Worm (Caenorhabditis elegans) whole organism, young adult: ENCODE measurements around the gene tmem-17.
A peak's percentile ranks its signal among the peaks of the same experiment; 100 is the strongest.

ENCODE experiments used
- B0261.1 ChIP-seq: sonication (generic microtip); optimal IDR thresholded peaks from 2 replicates; lab custom pipeline; 2016; ENCODE audit warnings: mild to moderate bottlenecking, missing genetic modification characterization, moderate library complexity, missing compliant biosample characterization
- C06A6.2 ChIP-seq: fragments of 200-800 bp; sonication (Bioruptor generic); conservative IDR thresholded peaks from 2 replicates; pipeline ENCODE4 v1.3.6; 2022; ENCODE audit warnings: missing genetic modification characterization, missing compliant biosample characterization
- D2030.7 ChIP-seq: fragments of 200-800 bp; sonication (Bioruptor generic); IDR thresholded peaks from 2 replicates; pipeline ENCODE4 v1.3.6; 2022; ENCODE audit warnings: missing genetic modification reagents, missing genetic modification characterization, missing compliant biosample characterization
- F22D6.2 ChIP-seq: sonication (generic microtip); optimal IDR thresholded peaks from 2 replicates; lab custom pipeline; 2016; ENCODE audit warnings: mild to moderate bottlenecking, missing genetic modification characterization, missing compliant biosample characterization
- F49E8.2 ChIP-seq: sonication (generic microtip); optimal IDR thresholded peaks from 3 replicates; lab custom pipeline; 2017; ENCODE audit warnings: missing genetic modification characterization, mild to moderate bottlenecking, missing compliant biosample characterization, antibody characterized with exemption, moderate library complexity; ENCODE audit not compliant: insufficient read depth
- F57C9.4 ChIP-seq: sonication (generic microtip); optimal IDR thresholded peaks from 2 replicates; lab custom pipeline; 2017; ENCODE audit warnings: mild to moderate bottlenecking, missing genetic modification characterization, missing compliant biosample characterization
- Y95B8A.8 ChIP-seq: fragments of 200-800 bp; sonication (Bioruptor generic); IDR thresholded peaks from 2 replicates; pipeline ENCODE4 v1.3.6; 2022; ENCODE audit warnings: missing genetic modification reagents, missing genetic modification characterization, missing compliant biosample characterization
- ama-1 ChIP-seq, 3 experiments: fragments of 150-350 bp in 1 of 3; sonication (generic microtip) in 2 of 3; optimal IDR thresholded peaks; 2 replicates each; lab custom pipeline; 2014 to 2018; ENCODE audit warnings: missing biosample characterization in 2 of 3, missing genetic modification characterization in 2 of 3, missing genetic modification reagents in 2 of 3
- atf-7 ChIP-seq: sonication (generic microtip); optimal IDR thresholded peaks from 2 replicates; lab custom pipeline; 2017; ENCODE audit warnings: mild to moderate bottlenecking, missing genetic modification characterization, missing compliant biosample characterization
- attf-5 ChIP-seq: fragments of 200-800 bp; sonication (Bioruptor generic); optimal IDR thresholded peaks from 2 replicates; lab custom pipeline; 2018; ENCODE audit warnings: mild to moderate bottlenecking, missing genetic modification characterization, missing compliant biosample characterization
- cebp-1 ChIP-seq, 2 experiments: fragments of 200-800 bp in 1 of 2; sonication (Bioruptor generic) in 1 of 2; sonication (generic microtip) in 1 of 2; IDR thresholded peaks in 1 of 2; optimal IDR thresholded peaks in 1 of 2; 2 replicates each; pipeline versions ENCODE4 v1.3.6 to Lab custom; 2017 to 2022; ENCODE audit warnings: missing compliant biosample characterization in 2 of 2, missing genetic modification characterization in 2 of 2, mild to moderate bottlenecking in 1 of 2, missing genetic modification reagents in 1 of 2, moderate library complexity in 1 of 2
- cebp-2 ChIP-seq: fragments of 200-800 bp; sonication (Bioruptor generic); IDR thresholded peaks from 2 replicates; pipeline ENCODE4 v1.3.6; 2022; ENCODE audit warnings: missing genetic modification characterization, missing compliant biosample characterization
- efl-1 ChIP-seq: fragments of 150-350 bp; optimal IDR thresholded peaks from 2 replicates; lab custom pipeline; 2014; ENCODE audit warnings: missing biosample characterization, missing genetic modification reagents, missing genetic modification characterization
- egl-18 ChIP-seq: fragments of 200-800 bp; sonication (Bioruptor generic); IDR thresholded peaks from 2 replicates; pipeline ENCODE4 v1.3.6; 2022; ENCODE audit warnings: missing genetic modification reagents, missing genetic modification characterization, missing compliant biosample characterization
- egl-44 ChIP-seq: fragments of 200-800 bp; sonication (Bioruptor generic); IDR thresholded peaks from 2 replicates; pipeline ENCODE4 v1.3.6; 2022; ENCODE audit warnings: missing genetic modification reagents, missing genetic modification characterization, missing compliant biosample characterization
- egrh-3 ChIP-seq: fragments of 200-800 bp; sonication (Bioruptor generic); IDR thresholded peaks from 2 replicates; pipeline ENCODE4 v1.3.6; 2022; ENCODE audit warnings: missing genetic modification reagents, missing genetic modification characterization, missing compliant biosample characterization
- gei-17 ChIP-seq: fragments of 200-800 bp; sonication (Bioruptor generic); optimal IDR thresholded peaks from 2 replicates; lab custom pipeline; 2018; ENCODE audit warnings: mild to moderate bottlenecking, missing genetic modification characterization, missing compliant biosample characterization
- hmg-1.2 ChIP-seq: fragments of 200-800 bp; sonication (Bioruptor generic); IDR thresholded peaks from 2 replicates; pipeline ENCODE4 v1.3.6; 2022; ENCODE audit warnings: missing genetic modification reagents, missing genetic modification characterization, missing compliant biosample characterization
- hsf-1 ChIP-seq: fragments of 200-800 bp; sonication (Bioruptor generic); IDR thresholded peaks from 2 replicates; pipeline ENCODE4 v1.3.6; 2022; ENCODE audit warnings: missing genetic modification reagents, missing genetic modification characterization, missing compliant biosample characterization
- lin-26 ChIP-seq: fragments of 200-800 bp; sonication (Bioruptor generic); IDR thresholded peaks from 2 replicates; pipeline ENCODE4 v1.3.6; 2022; ENCODE audit warnings: missing genetic modification reagents, missing genetic modification characterization, missing compliant biosample characterization
- lin-35 ChIP-seq, 3 experiments: fragments of 150-350 bp in 2 of 3; sonication (generic microtip) in 1 of 3; optimal IDR thresholded peaks; 2 replicates each; lab custom pipeline; 2014 to 2018; ENCODE audit warnings: missing biosample characterization in 3 of 3, missing genetic modification characterization in 3 of 3, missing genetic modification reagents in 3 of 3
- lin-54 ChIP-seq: fragments of 200-800 bp; sonication (Bioruptor generic); optimal IDR thresholded peaks from 2 replicates; lab custom pipeline; 2018; ENCODE audit warnings: mild to moderate bottlenecking, missing genetic modification characterization, missing compliant biosample characterization
- madf-6 ChIP-seq: fragments of 200-800 bp; sonication (Bioruptor generic); IDR thresholded peaks from 2 replicates; pipeline ENCODE4 v1.3.6; 2022; ENCODE audit warnings: missing genetic modification reagents, missing genetic modification characterization, missing compliant biosample characterization
- mcd-1 ChIP-seq: fragments of 200-800 bp; sonication (Bioruptor generic); IDR thresholded peaks from 2 replicates; pipeline ENCODE4 v1.3.6; 2022; ENCODE audit warnings: missing genetic modification reagents, missing genetic modification characterization, missing compliant biosample characterization
- mxl-1 ChIP-seq: sonication (generic microtip); optimal IDR thresholded peaks from 2 replicates; lab custom pipeline; 2016; ENCODE audit warnings: missing genetic modification characterization, missing compliant biosample characterization
- nfyb-1 ChIP-seq: fragments of 200-800 bp; sonication (Bioruptor generic); IDR thresholded peaks from 2 replicates; pipeline ENCODE4 v1.3.6; 2022; ENCODE audit warnings: missing genetic modification reagents, missing genetic modification characterization, missing compliant biosample characterization
- nhr-80 ChIP-seq: sonication (generic microtip); optimal IDR thresholded peaks from 2 replicates; lab custom pipeline; 2016; ENCODE audit warnings: missing genetic modification characterization, missing compliant biosample characterization
- nhr-90 ChIP-seq: sonication (generic microtip); optimal IDR thresholded peaks from 2 replicates; lab custom pipeline; 2016; ENCODE audit warnings: missing genotype, mild to moderate bottlenecking, missing genetic modification characterization, missing compliant biosample characterization
- rec-8 ChIP-seq, 2 experiments: sonication (generic microtip); optimal IDR thresholded peaks; 2 replicates each; lab custom pipeline; 2016; ENCODE audit warnings: mild to moderate bottlenecking in 2 of 2, missing genetic modification characterization in 2 of 2, missing genetic modification reagents in 2 of 2, missing genotype in 2 of 2, missing biosample characterization in 1 of 2, missing compliant biosample characterization in 1 of 2, moderate library complexity in 1 of 2
- repo-1 ChIP-seq: sonication (generic microtip); optimal IDR thresholded peaks from 2 replicates; lab custom pipeline; 2017; ENCODE audit warnings: mild to moderate bottlenecking, missing genetic modification characterization, missing compliant biosample characterization
- rpc-1 ChIP-seq, 2 experiments: fragments of 150-350 bp in 1 of 2; sonication (generic microtip) in 1 of 2; optimal IDR thresholded peaks; 2 replicates each; lab custom pipeline; 2014 to 2018; ENCODE audit warnings: missing biosample characterization in 1 of 2, missing genetic modification characterization in 1 of 2, missing genetic modification reagents in 1 of 2, missing genotype in 1 of 2
- sea-2 ChIP-seq: fragments of 200-800 bp; sonication (Bioruptor generic); IDR thresholded peaks from 2 replicates; pipeline ENCODE4 v1.3.6; 2022; ENCODE audit warnings: missing genetic modification characterization, missing compliant biosample characterization
- snpc-3.4 ChIP-seq: sonication (generic microtip); optimal IDR thresholded peaks from 2 replicates; lab custom pipeline; 2017; ENCODE audit warnings: missing genetic modification characterization, mild to moderate bottlenecking, missing compliant biosample characterization, antibody characterized with exemption, moderate library complexity, missing genotype, missing genetic modification reagents
- snpc-4 ChIP-seq, 5 experiments: fragments of 150-350 bp in 1 of 5; sonication (generic microtip) in 4 of 5; optimal IDR thresholded peaks; 2 replicates each; lab custom pipeline; 2014 to 2018; ENCODE audit warnings: missing genetic modification characterization in 5 of 5, missing biosample characterization in 3 of 5, antibody characterized with exemption in 2 of 5, mild to moderate bottlenecking in 2 of 5, missing compliant biosample characterization in 2 of 5, missing genotype in 2 of 5, moderate library complexity in 2 of 5, missing genetic modification reagents in 1 of 5
- tbx-9 ChIP-seq: sonication (generic microtip); optimal IDR thresholded peaks from 2 replicates; lab custom pipeline; 2016; ENCODE audit warnings: borderline replicate concordance, missing genetic modification characterization, inconsistent platforms, missing compliant biosample characterization
- tlf-1 ChIP-seq: fragments of 200-800 bp; sonication (Bioruptor generic); optimal IDR thresholded peaks from 2 replicates; lab custom pipeline; 2018; ENCODE audit warnings: mild to moderate bottlenecking, missing genetic modification characterization, missing compliant biosample characterization
- xnd-1 ChIP-seq: sonication (generic microtip); optimal IDR thresholded peaks from 2 replicates; lab custom pipeline; 2016; ENCODE audit warnings: missing genotype, missing genetic modification reagents, missing genetic modification characterization, missing compliant biosample characterization
- zfh-2 ChIP-seq: fragments of 200-800 bp; sonication (Bioruptor generic); conservative IDR thresholded peaks from 2 replicates; pipeline ENCODE4 v1.3.6; 2022; ENCODE audit warnings: missing genetic modification reagents, missing genetic modification characterization, missing compliant biosample characterization
- ztf-22 ChIP-seq: fragments of 200-800 bp; sonication (Bioruptor generic); optimal IDR thresholded peaks from 2 replicates; lab custom pipeline; 2018; ENCODE audit warnings: mild to moderate bottlenecking, missing genetic modification characterization, moderate library complexity, missing compliant biosample characterization
- ztf-25 ChIP-seq: fragments of 200-800 bp; sonication (Bioruptor generic); IDR thresholded peaks from 2 replicates; pipeline ENCODE4 v1.3.6; 2022; ENCODE audit warnings: missing genetic modification reagents, missing genetic modification characterization, missing compliant biosample characterization
- ztf-26 ChIP-seq: sonication (generic microtip); optimal IDR thresholded peaks from 2 replicates; lab custom pipeline; 2017; ENCODE audit warnings: missing genetic modification characterization, missing compliant biosample characterization

Gene tmem-17

DNA sequence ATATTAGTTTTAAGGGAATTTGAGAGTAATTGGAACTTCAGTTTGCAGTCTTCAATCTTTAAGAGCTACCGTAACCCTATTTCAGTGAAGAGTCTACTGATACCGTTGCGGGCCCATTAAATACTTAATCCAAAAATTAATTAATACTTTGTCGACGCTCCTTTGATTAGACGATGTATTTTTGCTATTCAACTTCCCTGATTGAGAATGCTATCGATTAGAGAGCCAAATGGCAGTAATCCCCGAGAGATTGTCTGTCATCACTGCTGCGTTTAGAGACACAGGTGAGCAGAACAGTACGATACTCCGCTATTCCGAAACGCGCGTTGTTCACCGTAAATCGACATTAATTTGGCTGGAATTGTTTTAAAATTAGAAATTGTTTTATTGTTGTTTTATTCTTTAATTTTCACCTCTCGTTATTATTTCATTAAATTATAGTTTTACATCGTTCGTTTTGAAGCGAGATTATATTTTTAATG lies 48.9 kb upstream of the tmem-17 start, which contains the start of gene rfl-1 (continued):
- TF ChIP-seq xnd-1 (no peak), mxl-1 (tag; lab: Kevin White, UChicago) (no peak), egl-44 (GFP tag; lab: Robert Waterston, UW) (no peak), rec-8 (tag; optimal IDR thresholded peaks at IDR 0.05; lab: Kevin White, UChicago) (no peak), F57C9.4 (tag; lab: Kevin White, UChicago) (no peak), hmg-1.2 (peak; percentile 99), ztf-22 (no peak), tbx-9 (tag; lab: Kevin White, UChicago) (no peak), madf-6 (GFP tag; lab: Robert Waterston, UW) (0 out of 2 replicates have a peak, but pooled peaks have one; percentile 7), sea-2 (no peak), attf-5 (GFP tag; lab: Kevin White, UChicago) (peak; percentile 19)

DNA sequence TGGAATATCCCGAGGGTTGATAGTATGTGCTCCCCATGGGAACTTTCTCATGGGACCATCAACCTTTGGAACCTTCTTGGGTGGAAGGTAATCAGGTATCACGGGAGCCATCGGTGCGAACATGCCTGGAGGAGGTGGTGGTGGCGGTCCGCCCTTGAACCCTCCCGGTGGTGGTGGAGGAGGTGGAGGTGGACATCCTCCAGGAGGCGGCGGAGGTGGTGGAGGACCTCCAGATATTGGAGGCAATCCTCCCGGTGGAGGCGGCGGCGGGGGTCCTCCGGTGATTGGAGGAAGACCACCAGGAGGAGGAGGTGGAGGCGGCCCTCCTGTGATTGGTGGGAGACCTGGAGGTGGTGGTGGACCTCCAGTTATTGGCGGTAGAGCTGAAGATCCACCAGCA lies 44.2 kb upstream of the tmem-17 start:
- TF ChIP-seq egrh-3 (peak; percentile 98), zfh-2 (GFP tag; lab: Robert Waterston, UW) (peak; percentile 96), mcd-1 (GFP tag; lab: Robert Waterston, UW) (peak; percentile 43; the same call in 1 of the 2 replicates), egl-18 (GFP tag; lab: Robert Waterston, UW) (no peak), efl-1 (no peak), Y95B8A.8 (GFP tag; lab: Robert Waterston, UW) (no peak), ztf-25 (GFP tag; lab: Robert Waterston, UW) (0 out of 2 replicates have a peak, but pooled peaks have one; percentile 20), ztf-26 (no peak)

DNA sequence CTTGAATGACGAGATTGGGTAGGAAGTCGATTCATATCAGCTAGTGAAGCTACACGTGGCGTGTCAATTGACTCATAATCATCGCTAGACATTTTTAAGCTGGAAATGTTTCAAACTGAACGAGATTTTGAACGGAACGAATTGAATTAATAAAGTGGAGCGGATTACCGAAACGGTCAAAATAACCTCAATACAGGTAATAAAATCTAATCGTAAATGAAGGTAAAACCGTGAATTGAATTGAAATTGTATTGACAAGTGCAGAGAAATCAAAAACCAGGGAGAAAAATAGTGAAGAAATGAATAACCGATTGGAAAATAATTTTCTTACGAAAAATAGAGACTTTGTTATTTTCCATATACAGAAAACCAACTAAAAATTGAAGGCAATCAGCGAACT lies 41.0 kb upstream of the tmem-17 start, which contains the start of gene cyk-1:
Gene cyk-1, minus strand, starts transcription at position 101 of the 400 bp plus-strand sequence.
- TF ChIP-seq F22D6.2 (no peak), nfyb-1 (GFP tag; lab: Robert Waterston, UW) (no peak), nhr-80 (tag; lab: Kevin White, UChicago) (no peak), snpc-3.4 (tag; lab: Kevin White, UChicago) (no peak), cebp-1 (GFP tag; IDR thresholded peaks at IDR 0.05; lab: Robert Waterston, UW) (no peak), cebp-1 (tag; optimal IDR thresholded peaks at IDR 0.05; lab: Kevin White, UChicago) (no peak), atf-7 (no peak), lin-26 (GFP tag; lab: Robert Waterston, UW) (no peak), gei-17 (GFP tag; lab: Kevin White, UChicago) (no peak), hsf-1 (GFP tag; lab: Robert Waterston, UW) (no peak), rec-8 (tag; optimal IDR thresholded peaks at IDR 0.05; lab: Kevin White, UChicago) (no peak), ama-1 (optimal IDR thresholded peaks at IDR 0.05; lab: Kevin White, UChicago) (no peak), ama-1 (GFP tag; optimal IDR thresholded peaks at IDR 0.05; lab: Kevin White, UChicago) (no peak), tlf-1 (GFP tag; lab: Kevin White, UChicago) (no peak), repo-1 (tag; lab: Kevin White, UChicago) (no peak), F57C9.4 (tag; lab: Kevin White, UChicago) (no peak)
- TF ChIP-seq, all 124 proteins: peak for 0

DNA sequence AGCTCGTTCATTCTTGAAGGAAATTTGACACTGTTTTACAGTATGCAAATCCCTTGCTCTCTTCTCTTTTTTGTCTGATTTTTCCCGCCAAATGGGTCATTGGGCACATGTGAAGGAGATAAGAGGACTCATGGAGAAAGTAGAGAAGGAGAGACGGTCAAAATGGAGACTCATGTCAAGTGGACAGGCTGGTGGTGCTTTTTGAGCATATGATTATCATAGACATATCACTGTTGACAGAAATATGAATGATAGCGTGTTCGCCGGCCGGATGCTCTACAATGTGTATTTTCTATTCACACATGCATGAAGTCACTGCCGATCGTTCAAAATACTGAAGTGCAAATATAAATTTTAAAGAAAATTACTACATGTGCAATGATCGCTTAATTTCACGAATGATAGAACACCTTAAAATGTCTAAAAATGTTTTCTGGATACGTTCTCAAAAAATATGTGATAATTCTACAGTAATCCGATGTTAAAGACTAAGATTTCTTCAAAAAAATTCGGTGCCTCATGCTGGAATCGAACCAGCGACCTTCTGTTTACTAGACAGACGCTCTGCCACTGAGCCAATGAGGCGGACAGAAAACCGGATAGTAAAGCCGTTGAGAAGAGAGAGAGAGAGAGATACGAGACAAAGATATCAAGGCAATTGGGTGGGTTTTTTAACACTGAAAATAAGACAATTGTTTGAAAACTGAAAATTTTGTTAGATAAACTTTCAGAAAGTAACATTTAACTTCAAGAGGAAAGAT lies 39.9 kb upstream of the tmem-17 start:
- TF ChIP-seq C06A6.2: no peak
- peak in 1 of 3 experiments; percentile 39 for TF ChIP-seq lin-35 (GFP tag; optimal IDR thresholded peaks at IDR 0.05; lab: Kevin White, UChicago)
- TF ChIP-seq nhr-90: peak; percentile 45
- TF ChIP-seq cebp-1 (GFP tag; IDR thresholded peaks at IDR 0.05; lab: Robert Waterston, UW): no peak
- peak; percentile 12 for TF ChIP-seq cebp-1 (tag; optimal IDR thresholded peaks at IDR 0.05; lab: Kevin White, UChicago)
- TF ChIP-seq lin-54 (GFP tag; lab: Kevin White, UChicago): peak; percentile 26
- TF ChIP-seq rpc-1 (optimal IDR thresholded peaks at IDR 0.05; lab: Kevin White, UChicago): peak; percentile 77
- TF ChIP-seq rpc-1 (tag; optimal IDR thresholded peaks at IDR 0.05; lab: Kevin White, UChicago): peak; percentile 72
- peak; percentile 83 for TF ChIP-seq B0261.1 (tag; lab: Kevin White, UChicago)
- TF ChIP-seq F49E8.2 (tag; lab: Kevin White, UChicago): peak; percentile 36
- TF ChIP-seq cebp-2: no peak
- no peak for TF ChIP-seq D2030.7 (GFP tag; lab: Robert Waterston, UW)
- peak; percentile 84 for TF ChIP-seq snpc-4 (GFP tag; optimal IDR thresholded peaks at IDR 0.05; lab: Kevin White, UChicago)
- TF ChIP-seq snpc-4 (tag; optimal IDR thresholded peaks at IDR 0.05; lab: Kevin White, UChicago): peak; percentile 91 to 94 (median 92)
